Fruit fly (Drosophila melanogaster): Measurements from ENCODE around the gene CG13312.

Gene CG13312

DNA sequence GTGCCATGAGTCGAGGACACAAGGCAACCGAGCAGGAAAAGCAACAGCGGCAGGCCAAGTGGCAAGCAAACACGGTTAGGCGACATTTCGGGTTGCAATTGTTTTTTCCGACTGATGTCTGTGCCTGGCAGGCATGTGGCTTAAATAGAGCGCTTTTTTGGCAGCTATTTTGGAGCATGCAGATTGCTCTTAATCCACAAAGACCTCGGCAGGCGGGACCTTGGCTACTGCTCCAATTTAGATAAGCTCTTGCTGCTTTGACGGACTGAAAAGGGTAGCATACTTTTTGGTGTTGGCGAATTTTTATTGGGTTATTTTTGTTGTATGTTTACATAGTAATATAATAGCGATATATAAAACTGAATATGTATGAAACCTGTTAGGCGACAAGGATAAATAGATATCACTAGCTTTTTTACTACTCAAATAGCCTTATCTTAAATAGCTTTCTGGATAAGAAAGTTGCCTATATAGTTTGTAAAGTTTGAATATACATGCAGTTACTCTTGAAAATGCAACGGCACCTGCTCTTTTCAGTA lies at the start of gene CG13312, which contains the start of gene CG32024:
CG13312 (minus strand) TSS at position 101 of the 539 bp plus-strand sequence.
CG32024 (plus strand) TSS at position 489 of the 539 bp plus-strand sequence.
- TF ChIP-seq CG8359 (GFP tag; optimal IDR thresholded peaks at IDR 0.05; ENCODE audit: borderline replicate concordance) = peak; percentile 67
- TF ChIP-seq ara (GFP tag; IDR thresholded peaks at IDR 0.05) = no peak

dm6 chr3L:8855262-8855661 lies 48.2 kb upstream of the CG13312 start:
- TF ChIP-seq dm (GFP tag; optimal IDR thresholded peaks at IDR 0.05) (no peak), ci (GFP tag; IDR thresholded peaks at IDR 0.05) (no peak), stc (GFP tag; IDR thresholded peaks at IDR 0.05) (0 out of 2 replicates have a peak, but pooled peaks have one; percentile 29), ac (GFP tag; optimal IDR thresholded peaks at IDR 0.05) (no peak), CG12769 (tag; optimal IDR thresholded peaks at IDR 0.05) (peak; percentile 60), slbo (GFP tag; IDR thresholded peaks at IDR 0.05) (0 out of 2 replicates have a peak, but pooled peaks have one; percentile 3), so (GFP tag; IDR thresholded peaks at IDR 0.05) (0 out of 3 replicates have a peak, but pooled peaks have one; percentile 27), Med (GFP tag) (peak; percentile 9), Pdp1 (GFP tag; optimal IDR thresholded peaks at IDR 0.05) (peak in 1 of 2 experiments; percentile 78), ro (GFP tag; IDR thresholded peaks at IDR 0.05) (no peak), Doc2 (GFP tag; IDR thresholded peaks at IDR 0.05) (no peak), CG2875 (GFP tag; optimal IDR thresholded peaks at IDR 0.05) (no peak)

DNA sequence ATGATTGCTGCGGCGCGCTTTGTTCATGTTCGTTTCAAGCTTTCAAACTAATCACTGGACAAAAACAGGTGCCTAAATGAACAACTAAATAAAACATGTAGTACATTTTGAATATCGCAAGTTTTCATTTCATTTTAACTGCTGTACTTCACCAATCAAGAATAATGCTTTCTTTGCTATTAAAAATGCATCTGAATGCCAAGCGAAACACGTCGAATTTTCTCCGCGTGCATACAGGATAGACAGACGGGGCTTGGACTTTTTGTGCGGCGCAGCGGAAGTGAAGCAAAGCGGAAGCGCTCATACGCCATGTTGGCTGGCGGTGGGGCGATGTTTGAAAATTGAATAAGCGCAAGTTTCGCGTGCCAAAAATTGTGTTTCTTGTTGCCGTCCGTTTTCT lies 46.4 kb upstream of the CG13312 start:
- no peak for TF ChIP-seq Dip3 (GFP tag; optimal IDR thresholded peaks at IDR 0.05)
- 0 out of 2 replicates have a peak, but pooled peaks have one; percentile 6 for TF ChIP-seq CG43689 (GFP tag; IDR thresholded peaks at IDR 0.05)
- TF ChIP-seq bcd (GFP tag; optimal IDR thresholded peaks at IDR 0.05) = no peak
- TF ChIP-seq Gug (GFP tag; IDR thresholded peaks at IDR 0.05) = peak; percentile 13; the same call in 1 of the 4 replicates
- TF ChIP-seq corto (GFP tag; optimal IDR thresholded peaks at IDR 0.05) = no peak
- no peak for TF ChIP-seq CG17829 (tag; optimal IDR thresholded peaks at IDR 0.05)
- no peak for TF ChIP-seq CG13287 (GFP tag; IDR thresholded peaks at IDR 0.05; ENCODE audit: partially characterized antibody)
- no peak for TF ChIP-seq jigr1 (GFP tag; IDR thresholded peaks at IDR 0.05)
- TF ChIP-seq CG10147 (GFP tag; optimal IDR thresholded peaks at IDR 0.05) = no peak
- TF ChIP-seq rib (GFP tag; IDR thresholded peaks at IDR 0.05) = no peak
- no peak for TF ChIP-seq CG2875 (GFP tag; optimal IDR thresholded peaks at IDR 0.05)
- TF ChIP-seq CG8359 (GFP tag; optimal IDR thresholded peaks at IDR 0.05; ENCODE audit: borderline replicate concordance) = no peak
- TF ChIP-seq Ssrp (tag; optimal IDR thresholded peaks at IDR 0.05) = no peak
- no peak for TF ChIP-seq CG2120 (GFP tag; optimal IDR thresholded peaks at IDR 0.05)
- peak; percentile 16 for TF ChIP-seq dmrt99B (tag; optimal IDR thresholded peaks at IDR 0.05)
- peak; percentile 6 for TF ChIP-seq Antp (GFP tag; optimal IDR thresholded peaks at IDR 0.05)
- 0 out of 2 replicates have a peak, but pooled peaks have one; percentile 5 for TF ChIP-seq CG32532 (GFP tag; IDR thresholded peaks at IDR 0.05)
- TF ChIP-seq CG11247 (GFP tag; IDR thresholded peaks at IDR 0.05) = peak; percentile 29; the same call in 1 of the 2 replicates
- TF ChIP-seq cwo (GFP tag; optimal IDR thresholded peaks at IDR 0.05) = peak; percentile 2
- TF ChIP-seq CG14965 (GFP tag; optimal IDR thresholded peaks at IDR 0.05; ENCODE audit: borderline replicate concordance) = no peak
- TF ChIP-seq vfl (GFP tag; optimal IDR thresholded peaks at IDR 0.05) = no peak
- TF ChIP-seq NC2β (GFP tag; optimal IDR thresholded peaks at IDR 0.05) = no peak
- TF ChIP-seq CG11504 (tag; optimal IDR thresholded peaks at IDR 0.05) = peak; percentile 15
- TF ChIP-seq CG4820 (GFP tag; optimal IDR thresholded peaks at IDR 0.05) = no peak
- no peak for TF ChIP-seq CG14710 (tag; optimal IDR thresholded peaks at IDR 0.05)
- TF ChIP-seq az2 (GFP tag; optimal IDR thresholded peaks at IDR 0.05) = no peak
- TF ChIP-seq CG32772 (GFP tag; IDR thresholded peaks at IDR 0.05) = peak; percentile 50
- TF ChIP-seq CG14860 (GFP tag; IDR thresholded peaks at IDR 0.05; ENCODE audit: partially characterized antibody) = no peak
- peak; percentile 34 for TF ChIP-seq lmd (GFP tag; IDR thresholded peaks at IDR 0.05)
- TF ChIP-seq Rfx (GFP tag; IDR thresholded peaks at IDR 0.05) = peak; percentile 42; the same call in 1 of the 2 replicates
- no peak for TF ChIP-seq CG2116 (GFP tag; optimal IDR thresholded peaks at IDR 0.05)
- no peak for TF ChIP-seq Dbx (GFP tag; IDR thresholded peaks at IDR 0.05)
- TF ChIP-seq z (GFP tag; IDR thresholded peaks at IDR 0.05) = no peak
- TF ChIP-seq chm (GFP tag; IDR thresholded peaks at IDR 0.05) = no peak
- TF ChIP-seq CG8924 (tag; optimal IDR thresholded peaks at IDR 0.05) = no peak
